Fruit fly (Drosophila melanogaster) whole organism, prepupa: ENCODE measurements around the gene MED19.

Source experiments
- CG10631 ChIP-seq: fragments of 200-800 bp; sonication (Bioruptor generic); optimal IDR thresholded peaks from 2 replicates; lab custom pipeline; 2016; ENCODE audit warnings: missing biosample characterization, missing genetic modification characterization
- CG11294 ChIP-seq: fragments of 200-800 bp; sonication (Bioruptor generic); IDR thresholded peaks from 2 replicates; pipeline ENCODE4 v1.3.6; 2022; ENCODE audit warnings: missing biosample characterization, missing genetic modification characterization
- CG11762 ChIP-seq: fragments of 200-800 bp; sonication (Bioruptor generic); optimal IDR thresholded peaks from 3 replicates; lab custom pipeline; 2016; ENCODE audit warnings: missing biosample characterization, missing genetic modification characterization; ENCODE audit not compliant: insufficient read depth
- CG15336 ChIP-seq: fragments of 200-800 bp; sonication (Bioruptor generic); IDR thresholded peaks from 2 replicates; pipeline ENCODE4 v1.3.6; 2022; ENCODE audit warnings: missing biosample characterization, missing genetic modification characterization
- CG1621 ChIP-seq: fragments of 200-800 bp; sonication (Bioruptor generic); optimal IDR thresholded peaks from 3 replicates; lab custom pipeline; 2018; ENCODE audit warnings: missing biosample characterization, mild to moderate bottlenecking, missing genetic modification characterization
- CG31627 ChIP-seq: fragments of 200-800 bp; sonication (Bioruptor generic); optimal IDR thresholded peaks from 3 replicates; lab custom pipeline; 2016; ENCODE audit warnings: missing biosample characterization, missing genetic modification characterization
- CG32006 ChIP-seq: fragments of 200-800 bp; sonication (Bioruptor generic); optimal IDR thresholded peaks from 3 replicates; lab custom pipeline; 2017; ENCODE audit warnings: missing biosample characterization, mild to moderate bottlenecking, missing genetic modification characterization
- CG3919 ChIP-seq: fragments of 200-800 bp; sonication (Bioruptor generic); optimal IDR thresholded peaks from 3 replicates; lab custom pipeline; 2016; ENCODE audit warnings: missing biosample characterization, missing genetic modification characterization
- CG4318 ChIP-seq: fragments of 200-800 bp; sonication (Bioruptor generic); optimal IDR thresholded peaks from 3 replicates; lab custom pipeline; 2017; ENCODE audit warnings: missing biosample characterization, mild to moderate bottlenecking, missing genetic modification characterization
- CG6163 ChIP-seq: fragments of 200-800 bp; sonication (Bioruptor generic); IDR thresholded peaks from 3 replicates; pipeline ENCODE4 v1.3.6; 2022; ENCODE audit warnings: missing biosample characterization, missing genetic modification characterization
- CG6276 ChIP-seq: fragments of 200-800 bp; sonication (Bioruptor generic); optimal IDR thresholded peaks from 2 replicates; lab custom pipeline; 2017; ENCODE audit warnings: missing biosample characterization, mild to moderate bottlenecking, missing genetic modification characterization
- CG6792 ChIP-seq: fragments of 200-800 bp; sonication (Bioruptor generic); optimal IDR thresholded peaks from 3 replicates; lab custom pipeline; 2016; ENCODE audit warnings: missing biosample characterization, missing genetic modification characterization
- CG6808 ChIP-seq: fragments of 200-800 bp; sonication (Bioruptor generic); optimal IDR thresholded peaks from 3 replicates; lab custom pipeline; 2017; ENCODE audit warnings: missing biosample characterization, missing genetic modification characterization, mild to moderate bottlenecking, moderate library complexity, missing genetic modification reagents
- CG7368 ChIP-seq: fragments of 200-800 bp; sonication (Bioruptor generic); optimal IDR thresholded peaks from 3 replicates; lab custom pipeline; 2016; ENCODE audit warnings: missing biosample characterization, missing genetic modification characterization
- Eip78C ChIP-seq: fragments of 200-800 bp; sonication (Bioruptor generic); peaks from one replicate; lab custom pipeline; 2016; ENCODE audit warnings: missing biosample characterization, missing genetic modification characterization
- Eip93F ChIP-seq: fragments of 200-800 bp; sonication (Bioruptor generic); optimal IDR thresholded peaks from 2 replicates; lab custom pipeline; 2016; ENCODE audit warnings: missing biosample characterization, mild to moderate bottlenecking, missing genetic modification characterization
- Ets21C ChIP-seq: fragments of 200-800 bp; sonication (Bioruptor generic); optimal IDR thresholded peaks from 3 replicates; lab custom pipeline; 2016; ENCODE audit warnings: missing biosample characterization, missing genetic modification characterization
- Hr38 ChIP-seq: sonication (Bioruptor generic); optimal IDR thresholded peaks from 2 replicates; lab custom pipeline; 2016; ENCODE audit warnings: missing biosample characterization, missing genetic modification characterization
- Lpt ChIP-seq: fragments of 200-800 bp; sonication (Bioruptor generic); optimal IDR thresholded peaks from 3 replicates; lab custom pipeline; 2016; ENCODE audit warnings: missing biosample characterization, missing genetic modification characterization
- Met ChIP-seq: fragments of 200-800 bp; sonication (Bioruptor generic); optimal IDR thresholded peaks from 3 replicates; lab custom pipeline; 2016; ENCODE audit warnings: missing biosample characterization, missing genetic modification characterization
- OdsH ChIP-seq: fragments of 200-800 bp; sonication (Bioruptor generic); optimal IDR thresholded peaks from 3 replicates; lab custom pipeline; 2016; ENCODE audit warnings: missing biosample characterization, missing genetic modification characterization
- Sox14 ChIP-seq: fragments of 200-800 bp; sonication (Bioruptor generic); optimal IDR thresholded peaks from 3 replicates; lab custom pipeline; 2016; ENCODE audit warnings: missing biosample characterization, missing genetic modification characterization
- Sox15 ChIP-seq: fragments of 200-800 bp; sonication (Bioruptor generic); optimal IDR thresholded peaks from 3 replicates; lab custom pipeline; 2016; ENCODE audit warnings: missing biosample characterization, missing genetic modification characterization
- achi ChIP-seq: fragments of 200-800 bp; sonication (Bioruptor generic); optimal IDR thresholded peaks from 3 replicates; lab custom pipeline; 2016; ENCODE audit warnings: missing biosample characterization, missing genetic modification characterization
- cyc ChIP-seq: fragments of 200-800 bp; sonication (Bioruptor generic); optimal IDR thresholded peaks from 3 replicates; lab custom pipeline; 2016; ENCODE audit warnings: missing biosample characterization, missing genetic modification characterization
- dac ChIP-seq: fragments of 200-800 bp; sonication (Bioruptor generic); optimal IDR thresholded peaks from 2 replicates; lab custom pipeline; 2017; ENCODE audit warnings: missing biosample characterization, mild to moderate bottlenecking, missing genetic modification characterization
- eg ChIP-seq: fragments of 200-800 bp; sonication (Bioruptor generic); IDR thresholded peaks from 3 replicates; pipeline ENCODE4 v1.3.6; 2022; ENCODE audit warnings: missing biosample characterization, missing genetic modification characterization
- esn ChIP-seq: fragments of 200-800 bp; sonication (Bioruptor generic); optimal IDR thresholded peaks from 2 replicates; lab custom pipeline; 2016; ENCODE audit warnings: missing biosample characterization, mild to moderate bottlenecking, missing genetic modification characterization, moderate library complexity
- fd59A ChIP-seq: fragments of 200-800 bp; sonication (Bioruptor generic); optimal IDR thresholded peaks from 2 replicates; lab custom pipeline; 2017; ENCODE audit warnings: missing biosample characterization, mild to moderate bottlenecking, missing genetic modification characterization, missing genetic modification reagents
- fd85E ChIP-seq: fragments of 200-800 bp; sonication (Bioruptor generic); optimal IDR thresholded peaks from 3 replicates; lab custom pipeline; 2016; ENCODE audit warnings: missing biosample characterization, missing genetic modification characterization
- fkh ChIP-seq: fragments of 200-800 bp; sonication (Bioruptor generic); optimal IDR thresholded peaks from 3 replicates; lab custom pipeline; 2017; ENCODE audit warnings: missing biosample characterization, mild to moderate bottlenecking, missing genetic modification characterization, moderate library complexity
- lz ChIP-seq: fragments of 200-800 bp; sonication (Bioruptor generic); optimal IDR thresholded peaks from 3 replicates; lab custom pipeline; 2016; ENCODE audit warnings: missing biosample characterization, missing genetic modification characterization
- pdm3 ChIP-seq: fragments of 200-800 bp; sonication (Bioruptor generic); optimal IDR thresholded peaks from 3 replicates; lab custom pipeline; 2016; ENCODE audit warnings: missing biosample characterization, missing genetic modification characterization
- salr ChIP-seq, 2 experiments: fragments of 200-800 bp; sonication (Bioruptor generic); optimal IDR thresholded peaks; 3 replicates each; lab custom pipeline; 2016 to 2018; ENCODE audit warnings: missing biosample characterization in 2 of 2, missing genetic modification characterization in 2 of 2, mild to moderate bottlenecking in 1 of 2
- spab ChIP-seq: fragments of 200-800 bp; sonication (Bioruptor generic); optimal IDR thresholded peaks from 2 replicates; lab custom pipeline; 2017; ENCODE audit warnings: missing biosample characterization, mild to moderate bottlenecking, missing genetic modification characterization, missing genetic modification reagents
- ss ChIP-seq, 2 experiments: fragments of 200-800 bp; sonication (Bioruptor generic); optimal IDR thresholded peaks; 2 replicates in 1 of 2; 3 replicates in 1 of 2; lab custom pipeline; 2017 to 2018; ENCODE audit warnings: mild to moderate bottlenecking in 2 of 2, missing biosample characterization in 2 of 2, missing genetic modification characterization in 2 of 2, moderate library complexity in 1 of 2
- topi ChIP-seq: fragments of 200-800 bp; sonication (Bioruptor generic); optimal IDR thresholded peaks from 3 replicates; lab custom pipeline; 2016; ENCODE audit warnings: missing biosample characterization, missing genetic modification characterization
- vri ChIP-seq: fragments of 200-800 bp; sonication (Bioruptor generic); optimal IDR thresholded peaks from 3 replicates; lab custom pipeline; 2016; ENCODE audit warnings: missing biosample characterization, mild to moderate bottlenecking, missing genetic modification characterization

The MED19 gene

DNA sequence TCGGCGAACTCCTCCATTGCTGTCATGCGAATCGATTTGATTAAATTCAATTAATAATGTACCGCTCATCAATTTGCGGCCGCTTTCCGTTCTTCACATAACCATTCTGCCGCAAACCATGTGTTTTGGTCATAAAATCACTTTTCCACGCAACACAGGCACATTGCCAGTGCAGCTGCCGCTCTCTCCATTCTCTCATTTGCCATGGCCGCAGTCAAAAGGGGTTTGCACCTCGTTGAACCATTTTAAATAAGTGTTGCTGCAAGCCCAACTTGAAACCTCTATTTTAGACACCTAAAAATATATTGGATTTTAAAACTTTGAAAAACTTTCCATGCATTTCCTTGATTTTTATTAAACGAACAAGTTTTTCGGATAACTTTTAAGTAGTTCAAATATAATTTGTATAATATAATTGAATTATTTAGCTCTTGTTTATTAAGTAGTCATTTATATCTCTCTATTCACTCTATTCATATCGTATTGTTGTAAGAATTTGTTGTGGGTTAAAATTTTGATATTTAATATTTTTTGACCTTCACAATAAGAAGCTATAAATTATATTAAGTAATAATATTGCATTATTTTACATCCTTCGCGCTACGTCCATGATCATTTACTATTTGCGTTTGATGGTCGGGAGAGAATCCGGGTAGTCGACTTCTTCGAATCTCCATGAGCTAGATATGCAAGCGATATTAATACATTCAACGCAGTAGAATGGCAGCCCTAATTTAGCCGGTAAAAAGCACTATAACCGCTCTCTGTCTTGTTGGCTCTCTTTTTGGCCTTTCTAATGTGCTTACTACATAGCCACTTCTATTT, 10.6 kb upstream of the MED19 start, which contains the start of gene CG5535 (continued):
- TF ChIP-seq Sox15 (GFP tag; lab: Kevin White, UChicago) (peak; percentile 32), CG6792 (GFP tag; lab: Kevin White, UChicago) (peak; percentile 66), Ets21C (GFP tag; lab: Kevin White, UChicago) (no peak), dac (GFP tag; lab: Kevin White, UChicago) (peak; percentile 60), CG7368 (GFP tag; lab: Kevin White, UChicago) (peak; percentile 47), CG6163 (GFP tag; lab: Robert Waterston, UW) (no peak), CG6276 (peak; percentile 91), fd85E (GFP tag; lab: Kevin White, UChicago) (no peak), Eip78C (GFP tag; lab: Kevin White, UChicago) (peak; percentile 90), spab (peak; percentile 77), topi (GFP tag; lab: Kevin White, UChicago) (peak; percentile 32), OdsH (GFP tag; lab: Kevin White, UChicago) (peak; percentile 74), achi (GFP tag; lab: Kevin White, UChicago) (peak; percentile 78), CG11294 (GFP tag; lab: Robert Waterston, UW) (peak; percentile 26; the same call in 1 of the 2 replicates), ss (GFP tag; optimal IDR thresholded peaks at IDR 0.05; lab: Kevin White, UChicago) (peak; percentile 48 to 52), eg (peak; percentile 76), esn (GFP tag; lab: Kevin White, UChicago) (peak; percentile 65), Eip93F (GFP tag; lab: Kevin White, UChicago) (no peak), CG15336 (peak; percentile 44), Hr38 (GFP tag; lab: Kevin White, UChicago) (no peak), salr (GFP tag; optimal IDR thresholded peaks at IDR 0.05; lab: Kevin White, UChicago) (peak in 1 of 2 experiments; percentile 98), lz (GFP tag; lab: Kevin White, UChicago) (peak; percentile 29), CG32006 (GFP tag; lab: Kevin White, UChicago) (peak; percentile 96), fkh (GFP tag; lab: Kevin White, UChicago) (peak; percentile 68), CG1621 (tag; lab: Kevin White, UChicago) (no peak), CG3919 (GFP tag; lab: Kevin White, UChicago) (peak; percentile 68), CG6808 (GFP tag; lab: Kevin White, UChicago) (peak; percentile 88), Lpt (GFP tag; lab: Kevin White, UChicago) (peak; percentile 58)

DNA sequence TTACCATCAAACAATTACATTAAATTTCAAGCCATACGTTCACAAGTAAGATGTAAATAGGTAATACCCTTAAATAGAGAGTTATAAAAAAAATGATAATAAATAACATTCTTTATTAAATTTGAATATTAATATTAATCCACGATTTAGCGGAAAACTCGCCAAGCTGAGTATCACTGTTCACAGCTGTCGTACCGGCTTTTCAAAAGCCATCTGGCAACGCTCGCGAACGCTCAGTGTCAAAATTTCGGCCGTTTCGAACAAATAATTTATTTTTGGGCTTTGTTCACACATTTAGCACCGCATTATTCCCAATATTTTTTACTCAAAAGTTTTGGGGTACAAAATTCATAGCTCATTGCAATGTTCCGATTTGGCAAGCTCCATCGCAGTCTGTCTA, 3.2 kb upstream of the MED19 start, which contains the start of gene TrpRS-m:
TrpRS-m (plus strand) TSS at position 211 of the 400 bp plus-strand sequence.
- TF ChIP-seq Sox14 (GFP tag; lab: Kevin White, UChicago): peak; percentile 6
- no peak for TF ChIP-seq CG6792 (GFP tag; lab: Kevin White, UChicago)
- TF ChIP-seq Eip93F (GFP tag; lab: Kevin White, UChicago): peak; percentile 9
- TF ChIP-seq CG3919 (GFP tag; lab: Kevin White, UChicago): no peak
- TF ChIP-seq CG7368 (GFP tag; lab: Kevin White, UChicago): no peak
- peak; percentile 32 for TF ChIP-seq Eip78C (GFP tag; lab: Kevin White, UChicago)
- no peak for TF ChIP-seq CG6808 (GFP tag; lab: Kevin White, UChicago)
- no peak for TF ChIP-seq CG10631
- TF ChIP-seq Sox15 (GFP tag; lab: Kevin White, UChicago): no peak
- no peak for TF ChIP-seq CG1621 (tag; lab: Kevin White, UChicago)
- no peak for TF ChIP-seq CG11762 (GFP tag; lab: Kevin White, UChicago)
- no peak for TF ChIP-seq pdm3 (GFP tag; lab: Kevin White, UChicago)
- no peak for TF ChIP-seq cyc (GFP tag; lab: Kevin White, UChicago)
- peak; percentile 81 for TF ChIP-seq achi (GFP tag; lab: Kevin White, UChicago)
- peak; percentile 6 for TF ChIP-seq esn (GFP tag; lab: Kevin White, UChicago)
- no peak for TF ChIP-seq CG4318 (GFP tag; lab: Kevin White, UChicago)

DNA sequence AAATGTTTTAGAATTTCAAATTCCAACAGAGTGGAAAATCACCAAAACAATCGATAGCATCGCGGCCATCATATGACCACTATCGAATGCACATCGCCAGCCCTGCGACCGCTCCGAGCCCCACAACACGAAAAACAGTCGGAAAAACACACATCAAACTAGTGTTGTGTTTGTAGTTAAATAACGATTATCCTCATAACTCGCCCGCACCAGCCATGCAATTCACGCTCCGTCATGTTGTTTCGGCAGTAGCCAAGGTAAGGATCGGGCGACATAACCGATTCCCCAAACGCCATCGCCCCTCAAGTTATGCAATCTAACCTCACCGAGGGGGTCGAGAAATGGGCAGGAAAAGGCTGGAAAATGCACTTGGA, 668 bp upstream of the MED19 start:
- peak; percentile 87 for TF ChIP-seq vri (GFP tag; lab: Kevin White, UChicago)
- peak; percentile 15 for TF ChIP-seq esn (GFP tag; lab: Kevin White, UChicago)
- TF ChIP-seq Sox14 (GFP tag; lab: Kevin White, UChicago): no peak
- no peak for TF ChIP-seq CG6163 (GFP tag; lab: Robert Waterston, UW)
- TF ChIP-seq CG7368 (GFP tag; lab: Kevin White, UChicago): no peak
- TF ChIP-seq fd59A: no peak
- no peak for TF ChIP-seq CG6792 (GFP tag; lab: Kevin White, UChicago)
- TF ChIP-seq Met: no peak
- TF ChIP-seq CG31627 (GFP tag; lab: Kevin White, UChicago): peak; percentile 0
- peak; percentile 46 for TF ChIP-seq Eip78C (GFP tag; lab: Kevin White, UChicago)
- no peak for TF ChIP-seq Eip93F (GFP tag; lab: Kevin White, UChicago)
